Fruit fly (Drosophila melanogaster) whole organism, prepupa: ENCODE measurements around the gene emc.

Source experiments
- Blimp-1 ChIP-seq: fragments of 200-800 bp; sonication (Bioruptor generic); optimal IDR thresholded peaks from 3 replicates; lab custom pipeline; 2017; ENCODE audit warnings: missing biosample characterization, missing genetic modification characterization, mild to moderate bottlenecking, moderate library complexity, missing genetic modification reagents
- CG10631 ChIP-seq: fragments of 200-800 bp; sonication (Bioruptor generic); optimal IDR thresholded peaks from 2 replicates; lab custom pipeline; 2016; ENCODE audit warnings: missing biosample characterization, missing genetic modification characterization
- CG10669 ChIP-seq: fragments of 200-800 bp; sonication (Bioruptor generic); optimal IDR thresholded peaks from 3 replicates; lab custom pipeline; 2018; ENCODE audit warnings: missing biosample characterization, mild to moderate bottlenecking, missing genetic modification characterization, moderate library complexity
- CG11294 ChIP-seq: fragments of 200-800 bp; sonication (Bioruptor generic); IDR thresholded peaks from 2 replicates; pipeline ENCODE4 v1.3.6; 2022; ENCODE audit warnings: missing biosample characterization, missing genetic modification characterization
- CG11762 ChIP-seq: fragments of 200-800 bp; sonication (Bioruptor generic); optimal IDR thresholded peaks from 3 replicates; lab custom pipeline; 2016; ENCODE audit warnings: missing biosample characterization, missing genetic modification characterization; ENCODE audit not compliant: insufficient read depth
- CG11902 ChIP-seq: fragments of 200-800 bp; sonication (Bioruptor generic); optimal IDR thresholded peaks from 3 replicates; lab custom pipeline; 2016; ENCODE audit warnings: missing biosample characterization, missing genetic modification characterization
- CG15336 ChIP-seq: fragments of 200-800 bp; sonication (Bioruptor generic); IDR thresholded peaks from 2 replicates; pipeline ENCODE4 v1.3.6; 2022; ENCODE audit warnings: missing biosample characterization, missing genetic modification characterization
- CG1621 ChIP-seq: fragments of 200-800 bp; sonication (Bioruptor generic); optimal IDR thresholded peaks from 3 replicates; lab custom pipeline; 2018; ENCODE audit warnings: missing biosample characterization, mild to moderate bottlenecking, missing genetic modification characterization
- CG16779 ChIP-seq: fragments of 200-800 bp; sonication (Bioruptor generic); optimal IDR thresholded peaks from 3 replicates; lab custom pipeline; 2017; ENCODE audit warnings: missing biosample characterization, mild to moderate bottlenecking, missing genetic modification characterization
- CG3032 ChIP-seq: fragments of 200-800 bp; optimal IDR thresholded peaks from 2 replicates; lab custom pipeline; 2019; ENCODE audit warnings: missing biosample characterization, mild to moderate bottlenecking, missing genetic modification characterization, moderate library complexity
- CG31627 ChIP-seq: fragments of 200-800 bp; sonication (Bioruptor generic); optimal IDR thresholded peaks from 3 replicates; lab custom pipeline; 2016; ENCODE audit warnings: missing biosample characterization, missing genetic modification characterization
- CG32006 ChIP-seq: fragments of 200-800 bp; sonication (Bioruptor generic); optimal IDR thresholded peaks from 3 replicates; lab custom pipeline; 2017; ENCODE audit warnings: missing biosample characterization, mild to moderate bottlenecking, missing genetic modification characterization
- CG34406 ChIP-seq: fragments of 200-800 bp; sonication (Bioruptor generic); optimal IDR thresholded peaks from 3 replicates; lab custom pipeline; 2016; ENCODE audit warnings: missing biosample characterization, missing genetic modification characterization
- CG6163 ChIP-seq: fragments of 200-800 bp; sonication (Bioruptor generic); IDR thresholded peaks from 3 replicates; pipeline ENCODE4 v1.3.6; 2022; ENCODE audit warnings: missing biosample characterization, missing genetic modification characterization
- CG6276 ChIP-seq: fragments of 200-800 bp; sonication (Bioruptor generic); optimal IDR thresholded peaks from 2 replicates; lab custom pipeline; 2017; ENCODE audit warnings: missing biosample characterization, mild to moderate bottlenecking, missing genetic modification characterization
- CG6792 ChIP-seq: fragments of 200-800 bp; sonication (Bioruptor generic); optimal IDR thresholded peaks from 3 replicates; lab custom pipeline; 2016; ENCODE audit warnings: missing biosample characterization, missing genetic modification characterization
- CG6808 ChIP-seq: fragments of 200-800 bp; sonication (Bioruptor generic); optimal IDR thresholded peaks from 3 replicates; lab custom pipeline; 2017; ENCODE audit warnings: missing biosample characterization, missing genetic modification characterization, mild to moderate bottlenecking, moderate library complexity, missing genetic modification reagents
- CG6854 ChIP-seq: fragments of 200-800 bp; sonication (Bioruptor generic); optimal IDR thresholded peaks from 2 replicates; lab custom pipeline; 2017; ENCODE audit warnings: missing biosample characterization, mild to moderate bottlenecking, missing genetic modification characterization
- CG7368 ChIP-seq: fragments of 200-800 bp; sonication (Bioruptor generic); optimal IDR thresholded peaks from 3 replicates; lab custom pipeline; 2016; ENCODE audit warnings: missing biosample characterization, missing genetic modification characterization
- CG8319 ChIP-seq: fragments of 200-800 bp; sonication (Bioruptor generic); optimal IDR thresholded peaks from 3 replicates; lab custom pipeline; 2016; ENCODE audit warnings: missing biosample characterization, missing genetic modification characterization
- CG8632 ChIP-seq: fragments of 200-800 bp; sonication (Bioruptor generic); optimal IDR thresholded peaks from 3 replicates; lab custom pipeline; 2016; ENCODE audit warnings: missing biosample characterization, missing genetic modification characterization
- CG9139 ChIP-seq: fragments of 200-800 bp; sonication (Bioruptor generic); optimal IDR thresholded peaks from 3 replicates; lab custom pipeline; 2017; ENCODE audit warnings: missing biosample characterization, mild to moderate bottlenecking, missing genetic modification characterization
- Eip75B ChIP-seq: fragments of 200-800 bp; sonication (Bioruptor generic); optimal IDR thresholded peaks from 3 replicates; lab custom pipeline; 2016; ENCODE audit warnings: missing biosample characterization, missing genetic modification characterization
- Eip93F ChIP-seq: fragments of 200-800 bp; sonication (Bioruptor generic); optimal IDR thresholded peaks from 2 replicates; lab custom pipeline; 2016; ENCODE audit warnings: missing biosample characterization, mild to moderate bottlenecking, missing genetic modification characterization
- Ets21C ChIP-seq: fragments of 200-800 bp; sonication (Bioruptor generic); optimal IDR thresholded peaks from 3 replicates; lab custom pipeline; 2016; ENCODE audit warnings: missing biosample characterization, missing genetic modification characterization
- Gug ChIP-seq: fragments of 200-800 bp; sonication (Bioruptor generic); IDR thresholded peaks from 2 replicates; pipeline ENCODE4 v1.3.6; 2022; ENCODE audit warnings: missing biosample characterization, missing genetic modification characterization
- Hr38 ChIP-seq: sonication (Bioruptor generic); optimal IDR thresholded peaks from 2 replicates; lab custom pipeline; 2016; ENCODE audit warnings: missing biosample characterization, missing genetic modification characterization
- Hr39 ChIP-seq: fragments of 200-800 bp; sonication (Bioruptor generic); optimal IDR thresholded peaks from 2 replicates; lab custom pipeline; 2016; ENCODE audit warnings: missing biosample characterization, missing genetic modification characterization
- Hr4 ChIP-seq: fragments of 200-800 bp; sonication (Bioruptor generic); optimal IDR thresholded peaks from 3 replicates; lab custom pipeline; 2016; ENCODE audit warnings: missing biosample characterization, missing genetic modification characterization
- Lpt ChIP-seq: fragments of 200-800 bp; sonication (Bioruptor generic); optimal IDR thresholded peaks from 3 replicates; lab custom pipeline; 2016; ENCODE audit warnings: missing biosample characterization, missing genetic modification characterization
- Met ChIP-seq: fragments of 200-800 bp; sonication (Bioruptor generic); optimal IDR thresholded peaks from 3 replicates; lab custom pipeline; 2016; ENCODE audit warnings: missing biosample characterization, missing genetic modification characterization
- OdsH ChIP-seq: fragments of 200-800 bp; sonication (Bioruptor generic); optimal IDR thresholded peaks from 3 replicates; lab custom pipeline; 2016; ENCODE audit warnings: missing biosample characterization, missing genetic modification characterization
- Smox ChIP-seq: fragments of 200-800 bp; sonication (Bioruptor generic); optimal IDR thresholded peaks from 3 replicates; lab custom pipeline; 2016; ENCODE audit warnings: missing biosample characterization, missing genetic modification characterization
- Sox102F ChIP-seq: fragments of 200-800 bp; sonication (Bioruptor generic); optimal IDR thresholded peaks from 2 replicates; lab custom pipeline; 2016; ENCODE audit warnings: missing biosample characterization, mild to moderate bottlenecking, missing genetic modification characterization
- Sox14 ChIP-seq: fragments of 200-800 bp; sonication (Bioruptor generic); optimal IDR thresholded peaks from 3 replicates; lab custom pipeline; 2016; ENCODE audit warnings: missing biosample characterization, missing genetic modification characterization
- Sox15 ChIP-seq: fragments of 200-800 bp; sonication (Bioruptor generic); optimal IDR thresholded peaks from 3 replicates; lab custom pipeline; 2016; ENCODE audit warnings: missing biosample characterization, missing genetic modification characterization
- achi ChIP-seq: fragments of 200-800 bp; sonication (Bioruptor generic); optimal IDR thresholded peaks from 3 replicates; lab custom pipeline; 2016; ENCODE audit warnings: missing biosample characterization, missing genetic modification characterization
- acj6 ChIP-seq: fragments of 200-800 bp; sonication (Bioruptor generic); optimal IDR thresholded peaks from 3 replicates; lab custom pipeline; 2016; ENCODE audit warnings: missing biosample characterization, missing genetic modification characterization
- cyc ChIP-seq: fragments of 200-800 bp; sonication (Bioruptor generic); optimal IDR thresholded peaks from 3 replicates; lab custom pipeline; 2016; ENCODE audit warnings: missing biosample characterization, missing genetic modification characterization
- dac ChIP-seq: fragments of 200-800 bp; sonication (Bioruptor generic); optimal IDR thresholded peaks from 2 replicates; lab custom pipeline; 2017; ENCODE audit warnings: missing biosample characterization, mild to moderate bottlenecking, missing genetic modification characterization
- dsx ChIP-seq: fragments of 200-800 bp; optimal IDR thresholded peaks from 3 replicates; lab custom pipeline; 2019; ENCODE audit warnings: missing biosample characterization, mild to moderate bottlenecking, missing genetic modification characterization, moderate library complexity; ENCODE audit not compliant: poor library complexity, severe bottlenecking
- eg ChIP-seq: fragments of 200-800 bp; sonication (Bioruptor generic); IDR thresholded peaks from 3 replicates; pipeline ENCODE4 v1.3.6; 2022; ENCODE audit warnings: missing biosample characterization, missing genetic modification characterization
- esn ChIP-seq: fragments of 200-800 bp; sonication (Bioruptor generic); optimal IDR thresholded peaks from 2 replicates; lab custom pipeline; 2016; ENCODE audit warnings: missing biosample characterization, mild to moderate bottlenecking, missing genetic modification characterization, moderate library complexity
- fd85E ChIP-seq: fragments of 200-800 bp; sonication (Bioruptor generic); optimal IDR thresholded peaks from 3 replicates; lab custom pipeline; 2016; ENCODE audit warnings: missing biosample characterization, missing genetic modification characterization
- fkh ChIP-seq: fragments of 200-800 bp; sonication (Bioruptor generic); optimal IDR thresholded peaks from 3 replicates; lab custom pipeline; 2017; ENCODE audit warnings: missing biosample characterization, mild to moderate bottlenecking, missing genetic modification characterization, moderate library complexity
- lz ChIP-seq: fragments of 200-800 bp; sonication (Bioruptor generic); optimal IDR thresholded peaks from 3 replicates; lab custom pipeline; 2016; ENCODE audit warnings: missing biosample characterization, missing genetic modification characterization
- net ChIP-seq: fragments of 200-800 bp; sonication (Bioruptor generic); optimal IDR thresholded peaks from 3 replicates; lab custom pipeline; 2016; ENCODE audit warnings: missing biosample characterization, missing genetic modification characterization
- pdm3 ChIP-seq: fragments of 200-800 bp; sonication (Bioruptor generic); optimal IDR thresholded peaks from 3 replicates; lab custom pipeline; 2016; ENCODE audit warnings: missing biosample characterization, missing genetic modification characterization
- salr ChIP-seq, 2 experiments: fragments of 200-800 bp; sonication (Bioruptor generic); optimal IDR thresholded peaks; 3 replicates each; lab custom pipeline; 2016 to 2018; ENCODE audit warnings: missing biosample characterization in 2 of 2, missing genetic modification characterization in 2 of 2, mild to moderate bottlenecking in 1 of 2
- spab ChIP-seq: fragments of 200-800 bp; sonication (Bioruptor generic); optimal IDR thresholded peaks from 2 replicates; lab custom pipeline; 2017; ENCODE audit warnings: missing biosample characterization, mild to moderate bottlenecking, missing genetic modification characterization, missing genetic modification reagents
- ss ChIP-seq, 2 experiments: fragments of 200-800 bp; sonication (Bioruptor generic); optimal IDR thresholded peaks; 2 replicates in 1 of 2; 3 replicates in 1 of 2; lab custom pipeline; 2017 to 2018; ENCODE audit warnings: mild to moderate bottlenecking in 2 of 2, missing biosample characterization in 2 of 2, missing genetic modification characterization in 2 of 2, moderate library complexity in 1 of 2
- svp ChIP-seq: fragments of 200-800 bp; sonication (Bioruptor generic); peaks from one replicate; lab custom pipeline; 2016; ENCODE audit warnings: missing biosample characterization, missing genetic modification characterization

Gene emc

dm6 chr3L:749199-749538, at the start of gene emc:
TSS of gene emc (plus strand) at chr3L:749400.
- TF ChIP-seq Met (GFP tag; lab: Kevin White, UChicago): peak; percentile 17
- TF ChIP-seq CG10669 (GFP tag; lab: Kevin White, UChicago): peak; percentile 29
- TF ChIP-seq CG15336 (GFP tag; lab: Robert Waterston, UW): 0 out of 2 replicates have a peak, but pooled peaks have one; percentile 21
- TF ChIP-seq esn (GFP tag; lab: Kevin White, UChicago): peak; percentile 61
- no peak for TF ChIP-seq dac
- no peak for TF ChIP-seq lz (GFP tag; lab: Kevin White, UChicago)
- peak; percentile 46 for TF ChIP-seq achi (GFP tag; lab: Kevin White, UChicago)
- no peak for TF ChIP-seq Sox15
- TF ChIP-seq CG3032: peak; percentile 11
- no peak for TF ChIP-seq Hr39 (GFP tag; lab: Kevin White, UChicago)
- no peak for TF ChIP-seq cyc (GFP tag; lab: Kevin White, UChicago)
- peak; percentile 7 for TF ChIP-seq pdm3 (GFP tag; lab: Kevin White, UChicago)
- TF ChIP-seq Hr4 (GFP tag; lab: Kevin White, UChicago): no peak
- peak; percentile 89 for TF ChIP-seq CG9139 (GFP tag; lab: Kevin White, UChicago)
- peak; percentile 79 for TF ChIP-seq svp
- TF ChIP-seq CG11762: no peak
- TF ChIP-seq Lpt (GFP tag; lab: Kevin White, UChicago): no peak
- peak; percentile 51 for TF ChIP-seq CG6276 (GFP tag; lab: Kevin White, UChicago)
- TF ChIP-seq CG6808 (GFP tag; lab: Kevin White, UChicago): peak; percentile 58
- TF ChIP-seq Blimp-1: peak; percentile 6
- no peak for TF ChIP-seq CG10631 (GFP tag; lab: Kevin White, UChicago)
- TF ChIP-seq Sox102F (GFP tag; lab: Kevin White, UChicago): peak; percentile 74
- peak; percentile 90 for TF ChIP-seq CG6854 (GFP tag; lab: Kevin White, UChicago)
- TF ChIP-seq CG11902: no peak
- peak; percentile 7 for TF ChIP-seq CG8632
- peak; percentile 62 for TF ChIP-seq net (GFP tag; lab: Kevin White, UChicago)
- no peak for TF ChIP-seq CG31627 (GFP tag; lab: Kevin White, UChicago)
- TF ChIP-seq dsx (GFP tag; lab: Kevin White, UChicago): peak; percentile 69
- peak; percentile 16 for TF ChIP-seq CG34406 (GFP tag; lab: Kevin White, UChicago)
- peak; percentile 65 for TF ChIP-seq CG1621 (tag; lab: Kevin White, UChicago)
- TF ChIP-seq CG7368 (GFP tag; lab: Kevin White, UChicago): peak; percentile 55
- TF ChIP-seq CG6163 (GFP tag; lab: Robert Waterston, UW): peak; percentile 78; the same call in 2 of the 3 replicates
- TF ChIP-seq Gug (GFP tag; lab: Robert Waterston, UW): peak; percentile 38; the same call in 1 of the 2 replicates
- TF ChIP-seq OdsH (GFP tag; lab: Kevin White, UChicago): no peak
- peak; percentile 65 for TF ChIP-seq CG16779 (tag; lab: Kevin White, UChicago)
- TF ChIP-seq ss (GFP tag; optimal IDR thresholded peaks at IDR 0.05; lab: Kevin White, UChicago): peak; percentile 58 to 67
- no peak for TF ChIP-seq CG6792 (GFP tag; lab: Kevin White, UChicago)
- peak; percentile 11 for TF ChIP-seq Smox (GFP tag; lab: Kevin White, UChicago)
- no peak for TF ChIP-seq CG32006 (GFP tag; lab: Kevin White, UChicago)
- no peak for TF ChIP-seq Hr38 (GFP tag; lab: Kevin White, UChicago)
- TF ChIP-seq Sox14 (GFP tag; lab: Kevin White, UChicago): peak; percentile 71
- TF ChIP-seq CG11294 (GFP tag; lab: Robert Waterston, UW): no peak; the same call in 1 of the 2 replicates
- no peak for TF ChIP-seq CG8319
- TF ChIP-seq acj6 (GFP tag; lab: Kevin White, UChicago): no peak
- TF ChIP-seq spab (GFP tag; lab: Kevin White, UChicago): peak; percentile 17
- TF ChIP-seq Ets21C: no peak
- TF ChIP-seq fd85E (GFP tag; lab: Kevin White, UChicago): peak; percentile 24
- TF ChIP-seq fkh (GFP tag; lab: Kevin White, UChicago): peak; percentile 73
- TF ChIP-seq eg: peak; percentile 65; the same call in 2 of the 3 replicates
- peak; percentile 61 for TF ChIP-seq Eip75B
- peak in 1 of 2 experiments; percentile 35 for TF ChIP-seq salr (GFP tag; optimal IDR thresholded peaks at IDR 0.05; lab: Kevin White, UChicago)
- peak; percentile 65 for TF ChIP-seq Eip93F
